Worm (Caenorhabditis elegans): ENCODE results near the gene rbmx-2.

Gene rbmx-2

DNA sequence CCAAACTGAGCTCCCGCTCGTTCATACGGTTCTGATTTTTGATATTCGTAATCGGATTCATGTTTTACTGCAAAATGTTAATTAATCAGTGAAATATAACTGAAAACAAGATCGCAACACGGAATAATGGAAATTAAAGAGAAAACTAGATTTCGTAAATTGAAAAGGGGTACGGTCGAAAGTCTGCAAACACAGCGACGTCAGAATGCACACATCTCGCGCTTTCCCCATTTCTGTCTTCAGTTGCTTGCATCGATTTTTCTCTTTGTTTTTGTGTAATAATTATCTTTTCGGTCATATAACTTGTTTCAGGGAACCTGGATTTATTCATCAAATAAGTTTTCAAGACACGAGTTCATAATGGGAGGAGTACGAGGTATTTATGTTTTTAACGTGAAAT lies at the start of gene rbmx-2, which contains the start of gene C30B5.2:
TSS of gene rbmx-2 (minus strand) at position 74 of the 400 bp plus-strand sequence.
TSS of gene C30B5.2 (plus strand) at position 306 of the 400 bp plus-strand sequence.
- TF ChIP-seq lin-39 (tag; optimal IDR thresholded peaks at IDR 0.05) = peak; percentile 44
- TF ChIP-seq sea-2 (GFP tag; optimal IDR thresholded peaks at IDR 0.05) = peak; percentile 15
- TF ChIP-seq ztf-4 (tag; optimal IDR thresholded peaks at IDR 0.05) = no peak
- TF ChIP-seq daf-12 (tag; optimal IDR thresholded peaks at IDR 0.05) = no peak
- peak; percentile 8 for TF ChIP-seq nhr-43 (tag; optimal IDR thresholded peaks at IDR 0.05; ENCODE audit: poor library complexity, severe bottlenecking)
- peak; percentile 28 for TF ChIP-seq nhr-25 (tag; optimal IDR thresholded peaks at IDR 0.05)
- peak; percentile 79 for TF ChIP-seq hmg-11 (tag; optimal IDR thresholded peaks at IDR 0.05)
- no peak for TF ChIP-seq ceh-16 (tag; optimal IDR thresholded peaks at IDR 0.05)
- TF ChIP-seq ama-1 (optimal IDR thresholded peaks at IDR 0.05) = no peak
- TF ChIP-seq lin-15B (tag; optimal IDR thresholded peaks at IDR 0.05) = peak; percentile 16

DNA sequence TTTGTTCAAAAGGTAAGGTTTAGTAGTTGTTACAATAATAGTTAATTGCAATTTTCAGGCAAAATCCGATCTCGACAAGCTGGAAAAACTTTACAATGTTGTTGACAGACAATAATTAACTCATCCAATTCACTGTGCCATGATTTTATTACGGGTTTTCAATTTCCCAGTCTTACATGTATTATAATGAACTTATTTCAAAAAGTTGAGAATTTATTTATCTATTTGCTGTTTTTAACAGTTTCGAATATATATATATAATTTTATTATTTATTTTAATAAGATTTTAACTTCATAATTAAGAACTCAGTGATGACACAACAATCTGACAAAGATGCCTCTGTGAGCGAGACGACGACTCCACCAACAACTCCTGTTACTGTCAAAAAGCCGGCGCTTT lies 49.3 kb upstream of the rbmx-2 start, which contains the start of gene lelo-1:
TSS of gene lelo-1 (plus strand) at position 301 of the 400 bp plus-strand sequence.
- TF ChIP-seq nhr-77 (tag; optimal IDR thresholded peaks at IDR 0.05) (no peak), ceh-28 (tag; optimal IDR thresholded peaks at IDR 0.05) (no peak), ceh-16 (tag; optimal IDR thresholded peaks at IDR 0.05) (no peak), nhr-25 (tag; optimal IDR thresholded peaks at IDR 0.05) (no peak), daf-12 (tag; optimal IDR thresholded peaks at IDR 0.05) (no peak), nhr-12 (tag; optimal IDR thresholded peaks at IDR 0.05) (no peak), elt-1 (tag; optimal IDR thresholded peaks at IDR 0.05) (no peak), egl-27 (tag; optimal IDR thresholded peaks at IDR 0.05) (no peak), ztf-4 (tag; optimal IDR thresholded peaks at IDR 0.05) (no peak), pqm-1 (tag; optimal IDR thresholded peaks at IDR 0.05) (no peak), lin-15B (tag; optimal IDR thresholded peaks at IDR 0.05) (no peak), unc-39 (tag; optimal IDR thresholded peaks at IDR 0.05) (no peak), fkh-10 (GFP tag; optimal IDR thresholded peaks at IDR 0.05) (no peak), egl-5 (tag; optimal IDR thresholded peaks at IDR 0.05) (no peak), lsy-12 (tag; optimal IDR thresholded peaks at IDR 0.05) (no peak), ceh-9 (tag; optimal IDR thresholded peaks at IDR 0.05) (no peak)

DNA sequence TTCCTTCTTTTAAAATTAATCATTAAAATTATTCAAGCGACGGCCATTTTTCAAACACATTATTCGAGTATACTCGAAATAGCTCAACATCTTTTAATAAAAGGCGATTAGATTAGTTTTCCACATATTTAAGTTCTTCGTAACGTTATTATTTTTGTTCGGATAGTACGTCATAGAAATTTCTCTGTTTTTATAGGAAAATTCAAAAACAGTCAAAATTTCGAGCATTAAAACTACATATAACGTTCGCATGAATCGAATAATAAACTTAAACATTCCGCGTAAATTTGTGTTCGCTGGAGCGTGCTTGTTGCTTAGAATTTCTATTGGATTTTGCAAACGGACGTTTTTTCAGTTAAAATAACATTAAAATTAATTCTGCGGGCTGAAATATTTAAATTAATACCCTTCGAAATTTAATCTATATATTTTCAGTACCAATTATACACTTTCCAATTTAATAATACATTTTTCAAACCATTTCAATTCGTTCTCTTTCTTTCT lies 48.5 kb upstream of the rbmx-2 start, which contains the start of gene blos-4:
TSS of gene blos-4 (plus strand) at position 51 of the 504 bp plus-strand sequence.
- TF ChIP-seq nhr-23 (tag; optimal IDR thresholded peaks at IDR 0.05) = no peak
- no peak for TF ChIP-seq nhr-12 (tag; optimal IDR thresholded peaks at IDR 0.05)
- TF ChIP-seq eor-1 (tag; optimal IDR thresholded peaks at IDR 0.05) = no peak
- TF ChIP-seq egl-27 (tag; optimal IDR thresholded peaks at IDR 0.05) = no peak
- no peak for TF ChIP-seq daf-12 (tag; optimal IDR thresholded peaks at IDR 0.05)
- TF ChIP-seq egl-5 (tag; optimal IDR thresholded peaks at IDR 0.05) = no peak
- no peak for TF ChIP-seq skn-1 (tag; optimal IDR thresholded peaks at IDR 0.05)
- TF ChIP-seq ZK546.5 (tag; optimal IDR thresholded peaks at IDR 0.05) = no peak
- TF ChIP-seq lsy-12 (tag; optimal IDR thresholded peaks at IDR 0.05) = no peak
- no peak for TF ChIP-seq ztf-4 (tag; optimal IDR thresholded peaks at IDR 0.05)
- TF ChIP-seq elt-2 (tag; optimal IDR thresholded peaks at IDR 0.05) = no peak
- no peak for TF ChIP-seq nhr-237 (tag; optimal IDR thresholded peaks at IDR 0.05)
- TF ChIP-seq aly-2 (tag; optimal IDR thresholded peaks at IDR 0.05) = no peak
- no peak for TF ChIP-seq sea-2 (GFP tag; optimal IDR thresholded peaks at IDR 0.05)
- TF ChIP-seq ceh-82 (tag; optimal IDR thresholded peaks at IDR 0.05) = no peak

DNA sequence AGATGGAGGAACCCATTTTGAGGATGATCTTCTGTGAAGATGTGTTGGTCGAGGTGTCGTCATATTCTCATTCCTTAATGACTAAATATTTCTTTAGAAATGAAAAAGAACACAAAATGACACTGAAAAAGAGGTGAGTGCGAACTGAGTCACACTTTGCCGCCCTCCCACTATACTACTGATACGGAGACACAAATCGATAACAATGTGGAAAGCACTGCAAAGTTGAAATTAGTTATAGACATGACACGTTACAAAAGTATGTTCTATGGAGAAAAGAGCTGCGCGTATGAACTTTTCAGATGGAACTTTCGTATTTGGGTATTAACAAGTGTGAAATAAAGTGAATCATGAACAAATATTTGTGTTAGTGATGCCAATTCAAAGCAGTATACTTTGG lies 47.4 kb upstream of the rbmx-2 start, which contains the start of gene tat-4:
TSS of gene tat-4 (minus strand) at position 117 of the 400 bp plus-strand sequence.
- TF ChIP-seq eor-1 (tag; optimal IDR thresholded peaks at IDR 0.05) = no peak
- TF ChIP-seq elt-2 (tag; optimal IDR thresholded peaks at IDR 0.05) = peak; percentile 49
- TF ChIP-seq pqm-1 (tag; optimal IDR thresholded peaks at IDR 0.05) = peak; percentile 69
- TF ChIP-seq lin-15B (tag; optimal IDR thresholded peaks at IDR 0.05) = no peak

DNA sequence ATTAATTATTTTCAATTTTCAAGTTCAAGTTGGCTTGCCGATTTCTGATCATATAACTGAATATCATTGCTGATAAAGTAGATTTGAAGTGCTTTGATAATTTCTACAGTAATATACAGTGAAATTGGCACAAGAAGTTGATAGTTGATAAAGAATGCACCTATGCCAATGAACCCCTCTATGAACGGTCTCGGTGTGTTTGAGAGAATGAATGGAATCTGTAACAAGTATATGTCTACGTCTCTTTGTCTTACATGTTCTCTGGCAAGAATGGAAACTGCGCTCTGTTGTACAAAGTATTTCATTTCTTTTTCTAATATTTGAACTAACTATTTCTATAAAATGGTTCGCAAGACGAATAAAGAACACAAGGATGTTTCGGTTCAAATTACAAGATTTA lies 45.0 kb upstream of the rbmx-2 start, which contains the start of gene T24H7.8:
TSS of gene T24H7.8 (plus strand) at position 301 of the 400 bp plus-strand sequence.
- TF ChIP-seq skn-1 (tag; optimal IDR thresholded peaks at IDR 0.05) = no peak
- TF ChIP-seq lsy-12 (tag; optimal IDR thresholded peaks at IDR 0.05) = no peak
- TF ChIP-seq nhr-11 (tag; optimal IDR thresholded peaks at IDR 0.05) = no peak
- TF ChIP-seq unc-39 (tag; optimal IDR thresholded peaks at IDR 0.05) = no peak
- no peak for TF ChIP-seq fos-1 (tag; optimal IDR thresholded peaks at IDR 0.05)
- no peak for TF ChIP-seq nhr-23 (tag; optimal IDR thresholded peaks at IDR 0.05)
- no peak for TF ChIP-seq ztf-11 (tag; optimal IDR thresholded peaks at IDR 0.05)
- TF ChIP-seq nhr-76 (tag; optimal IDR thresholded peaks at IDR 0.05) = no peak
- no peak for TF ChIP-seq sea-2 (GFP tag; optimal IDR thresholded peaks at IDR 0.05)
- no peak for TF ChIP-seq nhr-43 (tag; optimal IDR thresholded peaks at IDR 0.05; ENCODE audit: poor library complexity, severe bottlenecking)
- TF ChIP-seq ztf-4 (tag; optimal IDR thresholded peaks at IDR 0.05) = no peak

Measured in whole organism, L3 larva.